Fruit fly (Drosophila melanogaster) whole organism, prepupa: ENCODE measurements around the gene CG9263.

ENCODE experiments used
- CG11762 ChIP-seq: fragments of 200-800 bp; sonication (Bioruptor generic); optimal IDR thresholded peaks from 3 replicates; lab custom pipeline; 2016; ENCODE audit warnings: missing biosample characterization, missing genetic modification characterization; ENCODE audit not compliant: insufficient read depth
- CG6808 ChIP-seq: fragments of 200-800 bp; sonication (Bioruptor generic); optimal IDR thresholded peaks from 3 replicates; lab custom pipeline; 2017; ENCODE audit warnings: missing biosample characterization, missing genetic modification characterization, mild to moderate bottlenecking, moderate library complexity, missing genetic modification reagents
- CG6854 ChIP-seq: fragments of 200-800 bp; sonication (Bioruptor generic); optimal IDR thresholded peaks from 2 replicates; lab custom pipeline; 2017; ENCODE audit warnings: missing biosample characterization, mild to moderate bottlenecking, missing genetic modification characterization
- Lpt ChIP-seq: fragments of 200-800 bp; sonication (Bioruptor generic); optimal IDR thresholded peaks from 3 replicates; lab custom pipeline; 2016; ENCODE audit warnings: missing biosample characterization, missing genetic modification characterization
- Smox ChIP-seq: fragments of 200-800 bp; sonication (Bioruptor generic); optimal IDR thresholded peaks from 3 replicates; lab custom pipeline; 2016; ENCODE audit warnings: missing biosample characterization, missing genetic modification characterization
- Sox102F ChIP-seq: fragments of 200-800 bp; sonication (Bioruptor generic); optimal IDR thresholded peaks from 2 replicates; lab custom pipeline; 2016; ENCODE audit warnings: missing biosample characterization, mild to moderate bottlenecking, missing genetic modification characterization
- eg ChIP-seq: fragments of 200-800 bp; sonication (Bioruptor generic); IDR thresholded peaks from 3 replicates; pipeline ENCODE4 v1.3.6; 2022; ENCODE audit warnings: missing biosample characterization, missing genetic modification characterization
- salr ChIP-seq, 2 experiments: fragments of 200-800 bp; sonication (Bioruptor generic); optimal IDR thresholded peaks; 3 replicates each; lab custom pipeline; 2016 to 2018; ENCODE audit warnings: missing biosample characterization in 2 of 2, missing genetic modification characterization in 2 of 2, mild to moderate bottlenecking in 1 of 2
- svp ChIP-seq: fragments of 200-800 bp; sonication (Bioruptor generic); peaks from one replicate; lab custom pipeline; 2016; ENCODE audit warnings: missing biosample characterization, missing genetic modification characterization

- no peak for TF ChIP-seq Sox102F
- TF ChIP-seq Lpt (GFP tag; lab: Kevin White, UChicago) = no peak
- TF ChIP-seq CG6808 (GFP tag; lab: Kevin White, UChicago) = no peak
- no peak for TF ChIP-seq svp
- no peak for TF ChIP-seq salr (GFP tag; optimal IDR thresholded peaks at IDR 0.05; lab: Kevin White, UChicago)
- TF ChIP-seq CG6854 (GFP tag; lab: Kevin White, UChicago) = no peak
- no peak for TF ChIP-seq Smox (GFP tag; lab: Kevin White, UChicago)
- no peak for TF ChIP-seq CG11762 (GFP tag; lab: Kevin White, UChicago)
- TF ChIP-seq eg (GFP tag; lab: Robert Waterston, UW) = no peak
Measured at dm6 chr2L:13528742-13529141, 13.6 kb downstream of the CG9263 start, which contains the start of gene CG33641.
